Worm (Caenorhabditis elegans) whole organism, L4 larva: ENCODE measurements around the gene gba-2.

Experiments
- Y75B8A.6 ChIP-seq: fragments of 200-800 bp; sonication (Bioruptor generic); IDR thresholded peaks from 2 replicates; pipeline ENCODE4 v1.3.6; 2022; ENCODE audit warnings: missing genetic modification reagents, missing genetic modification characterization, missing compliant biosample characterization
- ZK546.5 ChIP-seq, 2 experiments: sonication (generic microtip); optimal IDR thresholded peaks; 2 replicates each; lab custom pipeline; 2017; ENCODE audit warnings: missing biosample characterization in 2 of 2, missing genetic modification characterization in 2 of 2
- ceh-28 ChIP-seq: fragments of 150-350 bp; optimal IDR thresholded peaks from 2 replicates; lab custom pipeline; 2014; ENCODE audit warnings: missing biosample characterization, missing genetic modification reagents, missing genetic modification characterization
- ceh-62 ChIP-seq: sonication (generic microtip); optimal IDR thresholded peaks from 2 replicates; lab custom pipeline; 2017; ENCODE audit warnings: missing biosample characterization, missing genetic modification characterization
- ces-1 ChIP-seq: fragments of 150-350 bp; sonication (generic microtip); optimal IDR thresholded peaks from 4 replicates; lab custom pipeline; 2014; ENCODE audit warnings: missing biosample characterization, missing genetic modification reagents, missing genetic modification characterization
- fkh-10 ChIP-seq: fragments of 150-350 bp; optimal IDR thresholded peaks from 2 replicates; lab custom pipeline; 2014; ENCODE audit warnings: missing biosample characterization, missing genetic modification reagents, missing genetic modification characterization
- jun-1 ChIP-seq: fragments of 150-350 bp; optimal IDR thresholded peaks from 2 replicates; lab custom pipeline; 2014; ENCODE audit warnings: missing biosample characterization, missing genetic modification reagents, missing genetic modification characterization
- lir-3 ChIP-seq: sonication (generic microtip); optimal IDR thresholded peaks from 2 replicates; lab custom pipeline; 2016; ENCODE audit warnings: mild to moderate bottlenecking, missing genetic modification characterization, missing compliant biosample characterization
- lsy-2 ChIP-seq, 2 experiments: fragments of 150-350 bp in 1 of 2; sonication (generic microtip) in 1 of 2; optimal IDR thresholded peaks; 2 replicates each; lab custom pipeline; 2014 to 2017; ENCODE audit warnings: missing biosample characterization in 2 of 2, missing genetic modification characterization in 2 of 2
- mdl-1 ChIP-seq, 2 experiments: fragments of 150-350 bp in 1 of 2; sonication (generic microtip) in 1 of 2; optimal IDR thresholded peaks; 2 replicates each; lab custom pipeline; 2014 to 2017; ENCODE audit warnings: missing biosample characterization in 2 of 2, missing genetic modification characterization in 2 of 2
- pqm-1 ChIP-seq: sonication (generic microtip); optimal IDR thresholded peaks from 2 replicates; lab custom pipeline; 2017; ENCODE audit warnings: missing biosample characterization, missing genetic modification characterization
- unc-130 ChIP-seq: sonication (generic microtip); optimal IDR thresholded peaks from 2 replicates; lab custom pipeline; 2016; ENCODE audit warnings: missing genetic modification reagents, missing genetic modification characterization, missing compliant biosample characterization

DNA sequence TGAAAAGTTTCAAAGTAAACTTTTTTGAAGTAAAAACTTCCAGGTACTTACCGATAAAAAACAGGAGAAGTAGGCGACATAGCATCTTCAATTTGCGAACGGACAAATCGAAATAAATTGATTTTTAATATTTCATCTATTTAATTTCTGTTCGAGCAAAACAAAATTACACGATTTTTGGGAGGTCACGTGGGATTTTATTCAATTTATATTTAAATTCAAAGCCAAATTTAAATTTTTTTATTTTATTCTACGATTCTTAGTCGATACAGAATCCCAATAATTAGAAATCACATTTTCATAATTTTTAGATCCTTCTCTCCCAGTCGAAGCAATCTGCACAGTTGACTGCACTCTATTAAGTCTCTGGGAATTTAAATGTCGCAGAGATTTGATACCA lies 16.1 kb downstream of the gba-2 start, which contains the start of gene C33C12.12:
- TF ChIP-seq ceh-62 (tag; lab: Kevin White, UChicago) (no peak), unc-130 (GFP tag; lab: Kevin White, UChicago) (no peak), jun-1 (tag; lab: Kevin White, UChicago) (no peak), fkh-10 (no peak), ces-1 (GFP tag; lab: Kevin White, UChicago) (no peak), lsy-2 (tag; optimal IDR thresholded peaks at IDR 0.05; lab: Kevin White, UChicago) (no peak), lir-3 (tag; lab: Kevin White, UChicago) (no peak), Y75B8A.6 (GFP tag; lab: Robert Waterston, UW) (no peak), ceh-28 (tag; lab: Kevin White, UChicago) (no peak), mdl-1 (tag; optimal IDR thresholded peaks at IDR 0.05; lab: Kevin White, UChicago) (no peak), ZK546.5 (tag; optimal IDR thresholded peaks at IDR 0.05; lab: Kevin White, UChicago) (no peak), pqm-1 (tag; lab: Kevin White, UChicago) (no peak)
